Fruit fly (Drosophila melanogaster): ENCODE results near the gene CG15282.

dm6 chr2L:14690791-14691190 lies 21.5 kb upstream of the CG15282 start:
- TF ChIP-seq pan (optimal IDR thresholded peaks at IDR 0.05), result no peak
- TF ChIP-seq psq (optimal IDR thresholded peaks at IDR 0.05), result no peak
- TF ChIP-seq CG8478 (optimal IDR thresholded peaks at IDR 0.05), result no peak
- TF ChIP-seq usp (GFP tag; optimal IDR thresholded peaks at IDR 0.05), result no peak
- TF ChIP-seq Dll (optimal IDR thresholded peaks at IDR 0.05), result no peak

Data from whole organism.